Worm (Caenorhabditis elegans): ENCODE results near the gene pas-1.

- TF ChIP-seq unc-62 (GFP tag; optimal IDR thresholded peaks at IDR 0.05) (no peak), jun-1 (tag; optimal IDR thresholded peaks at IDR 0.05) (no peak), nhr-12 (tag; optimal IDR thresholded peaks at IDR 0.05) (no peak), snpc-4 (tag; optimal IDR thresholded peaks at IDR 0.05) (no peak), nhr-23 (tag; optimal IDR thresholded peaks at IDR 0.05) (no peak)
Measured at ce11 chrV:14440841-14441240, 18.4 kb upstream of the pas-1 start, which contains the start of gene F23B12.4.

Measured in whole organism, L3 larva.